Worm (Caenorhabditis elegans) whole organism, L2 larva: ENCODE measurements around the gene T24C12.1.

Source experiments
- C34F6.9 ChIP-seq: fragments of 150-350 bp; optimal IDR thresholded peaks from 2 replicates; lab custom pipeline; 2014; ENCODE audit warnings: missing biosample characterization, missing genetic modification characterization
- aly-2 ChIP-seq: fragments of 150-350 bp; optimal IDR thresholded peaks from 2 replicates; lab custom pipeline; 2014; ENCODE audit warnings: missing biosample characterization, missing genetic modification characterization
- ceh-82 ChIP-seq: fragments of 150-350 bp; optimal IDR thresholded peaks from 2 replicates; lab custom pipeline; 2014; ENCODE audit warnings: missing biosample characterization, missing genetic modification characterization
- egl-27 ChIP-seq: sonication (generic microtip); optimal IDR thresholded peaks from 3 replicates; lab custom pipeline; 2017; ENCODE audit warnings: missing biosample characterization, missing genetic modification reagents, missing genetic modification characterization
- nhr-11 ChIP-seq: fragments of 150-350 bp; optimal IDR thresholded peaks from 2 replicates; lab custom pipeline; 2014; ENCODE audit warnings: missing biosample characterization, missing genetic modification characterization
- nhr-21 ChIP-seq: fragments of 150-350 bp; optimal IDR thresholded peaks from 2 replicates; lab custom pipeline; 2014; ENCODE audit warnings: missing biosample characterization, missing genetic modification characterization
- snpc-4 ChIP-seq: fragments of 150-350 bp; optimal IDR thresholded peaks from 2 replicates; lab custom pipeline; 2014; ENCODE audit warnings: missing biosample characterization, missing genetic modification characterization

- no peak for TF ChIP-seq egl-27
- no peak for TF ChIP-seq nhr-21 (tag; lab: Kevin White, UChicago)
- TF ChIP-seq ceh-82 (tag; lab: Kevin White, UChicago) = no peak
- TF ChIP-seq nhr-11 (tag; lab: Kevin White, UChicago) = no peak
- TF ChIP-seq C34F6.9 (tag; lab: Kevin White, UChicago) = no peak
- no peak for TF ChIP-seq snpc-4 (tag; lab: Kevin White, UChicago)
- TF ChIP-seq aly-2 (tag; lab: Kevin White, UChicago) = no peak
Measured at ce11 chrX:2150006-2150405, 49.2 kb upstream of the T24C12.1 start, which contains the start of gene npax-2.
